Worm (Caenorhabditis elegans) whole organism, L4 larva: ENCODE data around the gene Y40B10A.9.

ENCODE experiments used
- D1046.2 ChIP-seq: fragments of 200-800 bp; sonication (Bioruptor generic); IDR thresholded peaks from 2 replicates; pipeline ENCODE4 v1.3.6; 2022; ENCODE audit warnings: missing genetic modification characterization, missing compliant biosample characterization
- F44E2.7 ChIP-seq: fragments of 200-800 bp; sonication (Bioruptor generic); IDR thresholded peaks from 2 replicates; pipeline ENCODE4 v2.1.2; 2022; ENCODE audit warnings: missing genetic modification characterization, missing compliant biosample characterization
- T20F7.1 ChIP-seq: fragments of 200-800 bp; sonication (Bioruptor generic); optimal IDR thresholded peaks from 2 replicates; lab custom pipeline; 2018; ENCODE audit warnings: mild to moderate bottlenecking, missing genetic modification characterization, missing compliant biosample characterization
- Y105C5A.15 ChIP-seq: fragments of 200-800 bp; sonication (Bioruptor generic); IDR thresholded peaks from 2 replicates; pipeline ENCODE4 v1.3.6; 2022; ENCODE audit warnings: missing genetic modification characterization, missing compliant biosample characterization
- Y75B8A.6 ChIP-seq: fragments of 200-800 bp; sonication (Bioruptor generic); IDR thresholded peaks from 2 replicates; pipeline ENCODE4 v1.3.6; 2022; ENCODE audit warnings: missing genetic modification reagents, missing genetic modification characterization, missing compliant biosample characterization
- ceh-82 ChIP-seq: sonication (generic microtip); optimal IDR thresholded peaks from 2 replicates; lab custom pipeline; 2017; ENCODE audit warnings: missing biosample characterization, missing genetic modification characterization
- cey-2 ChIP-seq: sonication (generic microtip); optimal IDR thresholded peaks from 3 replicates; lab custom pipeline; 2017; ENCODE audit warnings: missing genetic modification characterization, mild to moderate bottlenecking, missing compliant biosample characterization, antibody characterized with exemption, borderline replicate concordance; ENCODE audit not compliant: insufficient read depth
- ctbp-1 ChIP-seq: fragments of 200-800 bp; sonication (Bioruptor generic); IDR thresholded peaks from 2 replicates; pipeline ENCODE4 v1.3.6; 2022; ENCODE audit warnings: missing genetic modification reagents, missing genetic modification characterization, missing compliant biosample characterization
- daf-19 ChIP-seq: fragments of 200-800 bp; sonication (Bioruptor generic); conservative IDR thresholded peaks from 2 replicates; pipeline ENCODE4 v1.3.6; 2022; ENCODE audit warnings: missing genetic modification characterization, missing compliant biosample characterization
- dmd-6 ChIP-seq: fragments of 200-800 bp; sonication (Bioruptor generic); IDR thresholded peaks from 2 replicates; pipeline ENCODE4 v1.3.6; 2022; ENCODE audit warnings: missing genetic modification reagents, missing genetic modification characterization, missing compliant biosample characterization
- dpl-1 ChIP-seq: fragments of 150-350 bp; optimal IDR thresholded peaks from 2 replicates; lab custom pipeline; 2014; ENCODE audit warnings: missing biosample characterization, missing genetic modification reagents, missing genetic modification characterization
- duxl-1 ChIP-seq: sonication (generic microtip); optimal IDR thresholded peaks from 2 replicates; lab custom pipeline; 2016; ENCODE audit warnings: mild to moderate bottlenecking, missing genetic modification characterization, moderate library complexity, missing compliant biosample characterization; ENCODE audit not compliant: poor library complexity
- egl-27 ChIP-seq: sonication (generic microtip); optimal IDR thresholded peaks from 3 replicates; lab custom pipeline; 2017; ENCODE audit warnings: missing biosample characterization, missing genetic modification reagents, missing genetic modification characterization
- gei-8 ChIP-seq: fragments of 200-800 bp; sonication (Bioruptor generic); optimal IDR thresholded peaks from 2 replicates; lab custom pipeline; 2018; ENCODE audit warnings: mild to moderate bottlenecking, missing genetic modification characterization, missing compliant biosample characterization
- hif-1 ChIP-seq, 2 experiments: sonication (generic microtip); optimal IDR thresholded peaks; 2 replicates each; lab custom pipeline; 2016 to 2017; ENCODE audit warnings: missing compliant biosample characterization in 2 of 2, missing genetic modification characterization in 2 of 2, missing genetic modification reagents in 2 of 2, missing genotype in 2 of 2, mild to moderate bottlenecking in 1 of 2
- hmg-1.1 ChIP-seq: fragments of 200-800 bp; sonication (Bioruptor generic); IDR thresholded peaks from 2 replicates; pipeline ENCODE4 v1.3.6; 2022; ENCODE audit warnings: missing genetic modification reagents, missing genetic modification characterization, missing compliant biosample characterization
- jun-1 ChIP-seq: fragments of 150-350 bp; optimal IDR thresholded peaks from 2 replicates; lab custom pipeline; 2014; ENCODE audit warnings: missing biosample characterization, missing genetic modification reagents, missing genetic modification characterization
- lin-13 ChIP-seq: fragments of 150-350 bp; optimal IDR thresholded peaks from 2 replicates; lab custom pipeline; 2014; ENCODE audit warnings: missing biosample characterization, missing genetic modification reagents, missing genetic modification characterization
- lin-29 ChIP-seq: fragments of 200-800 bp; sonication (Bioruptor generic); IDR thresholded peaks from 2 replicates; pipeline ENCODE4 v1.3.6; 2022; ENCODE audit warnings: missing genetic modification reagents, missing genetic modification characterization, missing compliant biosample characterization
- mep-1 ChIP-seq: fragments of 150-350 bp; sonication (generic microtip); optimal IDR thresholded peaks from 3 replicates; lab custom pipeline; 2014; ENCODE audit warnings: missing biosample characterization, missing genetic modification characterization
- mes-2 ChIP-seq: sonication (generic microtip); optimal IDR thresholded peaks from 2 replicates; lab custom pipeline; 2016; ENCODE audit warnings: missing genotype, mild to moderate bottlenecking, missing genetic modification characterization, missing compliant biosample characterization; ENCODE audit not compliant: poor library complexity, severe bottlenecking
- mxl-2 ChIP-seq: fragments of 200-800 bp; sonication (Bioruptor generic); conservative IDR thresholded peaks from 2 replicates; pipeline ENCODE4 v1.3.6; 2022; ENCODE audit warnings: missing genetic modification reagents, missing genetic modification characterization, missing compliant biosample characterization
- nhr-28 ChIP-seq: fragments of 150-350 bp; optimal IDR thresholded peaks from 2 replicates; lab custom pipeline; 2014; ENCODE audit warnings: missing biosample characterization, missing genetic modification characterization
- nhr-42 ChIP-seq: fragments of 200-800 bp; sonication (Bioruptor generic); IDR thresholded peaks from 2 replicates; pipeline ENCODE4 v1.3.6; 2022; ENCODE audit warnings: missing genetic modification characterization, missing compliant biosample characterization
- nhr-77 ChIP-seq: fragments of 150-350 bp; optimal IDR thresholded peaks from 2 replicates; lab custom pipeline; 2014; ENCODE audit warnings: missing biosample characterization, missing genetic modification characterization
- pha-4 ChIP-seq, 2 experiments: fragments of 150-350 bp in 1 of 2; fragments of 200-800 bp in 1 of 2; sonication (Bioruptor generic) in 1 of 2; IDR thresholded peaks in 1 of 2; optimal IDR thresholded peaks in 1 of 2; 2 replicates each; pipeline versions ENCODE4 v1.3.6 to Lab custom; 2014 to 2022; ENCODE audit warnings: missing genetic modification characterization in 2 of 2, missing genetic modification reagents in 2 of 2, missing biosample characterization in 1 of 2, missing compliant biosample characterization in 1 of 2
- php-3 ChIP-seq: fragments of 200-800 bp; sonication (Bioruptor generic); IDR thresholded peaks from 2 replicates; pipeline ENCODE4 v1.3.6; 2022; ENCODE audit warnings: missing genetic modification reagents, missing genetic modification characterization, missing compliant biosample characterization
- saeg-2 ChIP-seq: fragments of 200-800 bp; sonication (Bioruptor generic); IDR thresholded peaks from 2 replicates; pipeline ENCODE4 v1.3.6; 2022; ENCODE audit warnings: missing genetic modification reagents, missing genetic modification characterization, missing compliant biosample characterization
- set-16 ChIP-seq: fragments of 200-800 bp; sonication (Bioruptor generic); IDR thresholded peaks from 2 replicates; pipeline ENCODE4 v1.3.6; 2022; ENCODE audit warnings: missing genetic modification reagents, missing genetic modification characterization, missing compliant biosample characterization
- snpc-1.2 ChIP-seq: fragments of 200-800 bp; sonication (Bioruptor generic); IDR thresholded peaks from 2 replicates; pipeline ENCODE4 v1.3.6; 2022; ENCODE audit warnings: missing genetic modification reagents, missing genetic modification characterization, missing compliant biosample characterization
- tag-97 ChIP-seq: fragments of 200-800 bp; sonication (Bioruptor generic); IDR thresholded peaks from 2 replicates; pipeline ENCODE4 v1.3.6; 2022; ENCODE audit warnings: missing genetic modification characterization, missing compliant biosample characterization
- tra-1 ChIP-seq: fragments of 200-800 bp; sonication (Bioruptor generic); IDR thresholded peaks from 2 replicates; pipeline ENCODE4 v1.3.6; 2022; ENCODE audit warnings: missing genetic modification reagents, missing genetic modification characterization, missing compliant biosample characterization
- unc-130 ChIP-seq: sonication (generic microtip); optimal IDR thresholded peaks from 2 replicates; lab custom pipeline; 2016; ENCODE audit warnings: missing genetic modification reagents, missing genetic modification characterization, missing compliant biosample characterization
- unc-39 ChIP-seq: sonication (generic microtip); optimal IDR thresholded peaks from 2 replicates; lab custom pipeline; 2017; ENCODE audit warnings: missing biosample characterization, missing genetic modification characterization
- unc-62 ChIP-seq, 3 experiments: fragments of 150-350 bp in 1 of 3; sonication (generic microtip); optimal IDR thresholded peaks in 2 of 3; peaks in 1 of 3; 1 replicate in 1 of 3; 2 replicates in 2 of 3; lab custom pipeline; 2014 to 2017; ENCODE audit warnings: missing biosample characterization in 3 of 3, missing genetic modification characterization in 3 of 3, missing genetic modification reagents in 3 of 3, missing genotype in 1 of 3
- vab-7 ChIP-seq: fragments of 200-800 bp; sonication (Bioruptor generic); IDR thresholded peaks from 2 replicates; pipeline ENCODE4 v1.3.6; 2022; ENCODE audit warnings: missing genetic modification reagents, missing genetic modification characterization, missing compliant biosample characterization
- zfp-3 ChIP-seq: fragments of 200-800 bp; sonication (Bioruptor generic); conservative IDR thresholded peaks from 2 replicates; pipeline ENCODE4 v1.3.6; 2022; ENCODE audit warnings: missing genetic modification reagents, missing genetic modification characterization, missing compliant biosample characterization
- zip-2 ChIP-seq: fragments of 150-350 bp; optimal IDR thresholded peaks from 2 replicates; lab custom pipeline; 2014; ENCODE audit warnings: missing biosample characterization, missing genetic modification characterization

Y40B10A.9 gene

ce11 chrV:2051507-2051906 lies 21.2 kb downstream of the Y40B10A.9 start, which contains the start of gene Y40B10A.11:
Gene Y40B10A.11 (minus strand): TSS chrV:2051607.
- TF ChIP-seq tra-1 (GFP tag; lab: Robert Waterston, UW) = no peak
- no peak for TF ChIP-seq jun-1 (tag; lab: Kevin White, UChicago)
- no peak for TF ChIP-seq zfp-3 (GFP tag; lab: Robert Waterston, UW)
- no peak for TF ChIP-seq nhr-42 (GFP tag; lab: Robert Waterston, UW)
- no peak for TF ChIP-seq unc-39 (tag; lab: Kevin White, UChicago)
- TF ChIP-seq tag-97 (GFP tag; lab: Robert Waterston, UW) = no peak
- no peak for TF ChIP-seq lin-29
- TF ChIP-seq mes-2 (tag; lab: Kevin White, UChicago) = no peak
- no peak for TF ChIP-seq mep-1 (tag; lab: Kevin White, UChicago)
- no peak for TF ChIP-seq pha-4 (GFP tag; IDR thresholded peaks at IDR 0.05; lab: Robert Waterston, UW)
- no peak for TF ChIP-seq pha-4 (tag; optimal IDR thresholded peaks at IDR 0.05; lab: Kevin White, UChicago)
- no peak for TF ChIP-seq zip-2 (tag; lab: Kevin White, UChicago)
- TF ChIP-seq php-3 = no peak

- TF ChIP-seq php-3 = no peak
- no peak for TF ChIP-seq duxl-1 (tag; lab: Kevin White, UChicago)
- 0 out of 2 replicates have a peak, but pooled peaks have one; percentile 29 for TF ChIP-seq Y105C5A.15
- TF ChIP-seq mxl-2 = 0 out of 2 replicates have a peak, but pooled peaks have one; percentile 19
- TF ChIP-seq gei-8 (GFP tag; lab: Kevin White, UChicago) = no peak
- TF ChIP-seq D1046.2 = no peak
- TF ChIP-seq pha-4 (GFP tag; IDR thresholded peaks at IDR 0.05; lab: Robert Waterston, UW) = peak; percentile 62; the same call in 1 of the 2 replicates
- no peak for TF ChIP-seq pha-4 (tag; optimal IDR thresholded peaks at IDR 0.05; lab: Kevin White, UChicago)
- TF ChIP-seq set-16 (GFP tag; lab: Robert Waterston, UW) = peak; percentile 98
- TF ChIP-seq hmg-1.1 (GFP tag; lab: Robert Waterston, UW) = no peak
Observed at ce11 chrV:2050790-2051189, 21.9 kb downstream of the Y40B10A.9 start.

- TF ChIP-seq saeg-2 (GFP tag; lab: Robert Waterston, UW) (no peak), egl-27 (no peak), hif-1 (tag; optimal IDR thresholded peaks at IDR 0.05; lab: Kevin White, UChicago) (peak in 1 of 2 experiments; percentile 85), jun-1 (tag; lab: Kevin White, UChicago) (no peak), daf-19 (GFP tag; lab: Robert Waterston, UW) (no peak), dmd-6 (GFP tag; lab: Robert Waterston, UW) (peak; percentile 63), ceh-82 (tag; lab: Kevin White, UChicago) (no peak), dpl-1 (GFP tag; lab: Kevin White, UChicago) (no peak), lin-13 (no peak), nhr-28 (tag; lab: Kevin White, UChicago) (peak; percentile 75), unc-62 (GFP tag; optimal IDR thresholded peaks at IDR 0.05 in 1 of 2; lab: Kevin White, UChicago) (peak in 1 of 2 experiments; percentile 42), unc-62 (tag; optimal IDR thresholded peaks at IDR 0.05; lab: Kevin White, UChicago) (no peak), vab-7 (GFP tag; lab: Robert Waterston, UW) (no peak), snpc-1.2 (GFP tag; lab: Robert Waterston, UW) (no peak), nhr-77 (tag; lab: Kevin White, UChicago) (peak; percentile 10)
Observed at ce11 chrV:2050136-2050535, 22.6 kb downstream of the Y40B10A.9 start, which contains the start of gene comt-4. Gene comt-4 (minus strand): TSS chrV:2050185.

ce11 chrV:2045956-2046355 lies 26.8 kb downstream of the Y40B10A.9 start, which contains the start of gene Y40B10A.5:
Gene Y40B10A.5 (minus strand): TSS chrV:2046056.
- TF ChIP-seq cey-2 (tag; lab: Kevin White, UChicago) = no peak
- TF ChIP-seq unc-130 (GFP tag; lab: Kevin White, UChicago) = no peak
- TF ChIP-seq ctbp-1 (GFP tag; lab: Robert Waterston, UW) = no peak
- no peak for TF ChIP-seq T20F7.1 (GFP tag; lab: Kevin White, UChicago)
- TF ChIP-seq Y75B8A.6 (GFP tag; lab: Robert Waterston, UW) = no peak
- TF ChIP-seq F44E2.7 (GFP tag; lab: Robert Waterston, UW) = no peak
- TF ChIP-seq, all 104 proteins: peak for 0
